Worm (Caenorhabditis elegans) whole organism, L1 larva: Measurements from ENCODE around the gene cutl-15.

ENCODE experiments used
- ama-1 ChIP-seq: fragments of 150-350 bp; optimal IDR thresholded peaks from 2 replicates; lab custom pipeline; 2014
- egl-27 ChIP-seq, 2 experiments: fragments of 150-350 bp in 1 of 2; sonication (generic microtip); optimal IDR thresholded peaks; 3 replicates each; lab custom pipeline; 2017 to 2018; ENCODE audit warnings: missing biosample characterization in 2 of 2, missing genetic modification characterization in 2 of 2, missing genetic modification reagents in 2 of 2
- fos-1 ChIP-seq: fragments of 150-350 bp; optimal IDR thresholded peaks from 2 replicates; lab custom pipeline; 2014; ENCODE audit warnings: missing biosample characterization, missing genetic modification characterization
- grh-1 ChIP-seq: fragments of 200-800 bp; sonication (Bioruptor generic); IDR thresholded peaks from 2 replicates; pipeline ENCODE4 v1.3.6; 2022; ENCODE audit warnings: missing genetic modification reagents, missing genetic modification characterization, missing compliant biosample characterization
- skn-1 ChIP-seq: fragments of 150-350 bp; optimal IDR thresholded peaks from 2 replicates; lab custom pipeline; 2014; ENCODE audit warnings: missing biosample characterization, missing genetic modification characterization
- zag-1 ChIP-seq: fragments of 150-350 bp; optimal IDR thresholded peaks from 2 replicates; lab custom pipeline; 2014; ENCODE audit warnings: missing biosample characterization, missing genetic modification characterization

ce11 chrII:8959081-8959480 lies 11.6 kb upstream of the cutl-15 start:
- TF ChIP-seq egl-27 (tag; optimal IDR thresholded peaks at IDR 0.05; lab: Kevin White, UChicago) (no peak), fos-1 (no peak), zag-1 (tag; lab: Kevin White, UChicago) (no peak), grh-1 (GFP tag; lab: Robert Waterston, UW) (no peak), skn-1 (tag; lab: Kevin White, UChicago) (no peak), ama-1 (lab: Kevin White, UChicago) (no peak)
